Fruit fly (Drosophila melanogaster) whole organism, embryonic: ENCODE data around the gene atl.

Experiments used
- BEAF-32 ChIP-seq: fragments of 200-800 bp; sonication (Bioruptor generic); optimal IDR thresholded peaks from 3 replicates; lab custom pipeline; 2017; ENCODE audit warnings: missing biosample characterization, missing genetic modification characterization, mild to moderate bottlenecking, moderate library complexity, missing genetic modification reagents
- Bdp1 ChIP-seq: fragments of 200-800 bp; sonication (Bioruptor generic); optimal IDR thresholded peaks from 3 replicates; lab custom pipeline; 2016; ENCODE audit warnings: missing biosample characterization, missing genetic modification characterization
- CG11456 ChIP-seq: fragments of 200-800 bp; sonication (Bioruptor generic); IDR thresholded peaks from 3 replicates; pipeline ENCODE4 v1.3.6; 2022; ENCODE audit warnings: missing biosample characterization, missing genetic modification characterization
- CG1233 ChIP-seq: fragments of 200-800 bp; sonication (Bioruptor generic); optimal IDR thresholded peaks from 4 replicates; lab custom pipeline; 2018; ENCODE audit warnings: missing biosample characterization, mild to moderate bottlenecking, missing genetic modification characterization
- CG13296 ChIP-seq: fragments of 200-800 bp; sonication (Bioruptor generic); optimal IDR thresholded peaks from 3 replicates; lab custom pipeline; 2018; ENCODE audit warnings: missing biosample characterization, mild to moderate bottlenecking, missing genetic modification characterization
- CG13894 ChIP-seq: fragments of 200-800 bp; sonication (Bioruptor generic); optimal IDR thresholded peaks from 3 replicates; lab custom pipeline; 2018; ENCODE audit warnings: missing biosample characterization, mild to moderate bottlenecking, missing genetic modification characterization, moderate library complexity
- CG15696 ChIP-seq: fragments of 200-800 bp; sonication (Bioruptor generic); optimal IDR thresholded peaks from 2 replicates; lab custom pipeline; 2019; ENCODE audit warnings: missing biosample characterization, mild to moderate bottlenecking, missing genetic modification characterization, moderate library complexity
- CG16813 ChIP-seq: fragments of 200-800 bp; sonication (Bioruptor generic); IDR thresholded peaks from 3 replicates; pipeline ENCODE4 v1.3.6; 2022; ENCODE audit warnings: missing biosample characterization, missing genetic modification characterization; ENCODE audit not compliant: partially characterized antibody
- CG17568 ChIP-seq: fragments of 200-800 bp; sonication (Bioruptor generic); optimal IDR thresholded peaks from 2 replicates; lab custom pipeline; 2018; ENCODE audit warnings: missing biosample characterization, mild to moderate bottlenecking, missing genetic modification characterization, moderate library complexity
- CG2116 ChIP-seq: fragments of 200-800 bp; sonication (Bioruptor generic); optimal IDR thresholded peaks from 3 replicates; lab custom pipeline; 2018; ENCODE audit warnings: missing biosample characterization, mild to moderate bottlenecking, missing genetic modification characterization
- CG2199 ChIP-seq: fragments of 200-800 bp; sonication (Bioruptor generic); IDR thresholded peaks from 3 replicates; pipeline ENCODE4 v1.3.6; 2022; ENCODE audit warnings: missing biosample characterization, missing genetic modification characterization
- CG2678 ChIP-seq: fragments of 200-800 bp; sonication (Bioruptor generic); optimal IDR thresholded peaks from 3 replicates; lab custom pipeline; 2019; ENCODE audit warnings: missing biosample characterization, mild to moderate bottlenecking, missing genetic modification characterization, moderate library complexity
- CG4328 ChIP-seq: fragments of 200-800 bp; sonication (Bioruptor generic); optimal IDR thresholded peaks from 3 replicates; lab custom pipeline; 2017; ENCODE audit warnings: missing biosample characterization, missing genetic modification reagents, missing genetic modification characterization
- CG4404 ChIP-seq: fragments of 200-800 bp; sonication (Bioruptor generic); IDR thresholded peaks from 2 replicates; pipeline ENCODE4 v1.3.6; 2022; ENCODE audit warnings: missing biosample characterization, missing genetic modification characterization
- CG4424 ChIP-seq: fragments of 200-800 bp; sonication (Bioruptor generic); optimal IDR thresholded peaks from 3 replicates; lab custom pipeline; 2016; ENCODE audit warnings: missing biosample characterization, missing genetic modification characterization
- CG4707 ChIP-seq: fragments of 200-800 bp; sonication (Bioruptor generic); optimal IDR thresholded peaks from 2 replicates; lab custom pipeline; 2018; ENCODE audit warnings: missing biosample characterization, mild to moderate bottlenecking, missing genetic modification characterization, moderate library complexity
- CG5953 ChIP-seq: fragments of 200-800 bp; sonication (Bioruptor generic); IDR thresholded peaks from 2 replicates; pipeline ENCODE4 v1.3.6; 2022; ENCODE audit warnings: missing biosample characterization, missing genetic modification characterization
- CG6813 ChIP-seq: fragments of 200-800 bp; sonication (Bioruptor generic); optimal IDR thresholded peaks from 2 replicates; lab custom pipeline; 2017; ENCODE audit warnings: missing biosample characterization, missing genetic modification characterization, mild to moderate bottlenecking, moderate library complexity, missing genetic modification reagents
- CG7963 ChIP-seq: fragments of 200-800 bp; sonication (Bioruptor generic); IDR thresholded peaks from 3 replicates; pipeline ENCODE4 v1.3.6; 2022; ENCODE audit warnings: missing biosample characterization, missing genetic modification characterization; ENCODE audit not compliant: partially characterized antibody
- CG9609 ChIP-seq: fragments of 200-800 bp; sonication (Bioruptor generic); optimal IDR thresholded peaks from 3 replicates; lab custom pipeline; 2016; ENCODE audit warnings: missing biosample characterization, missing genetic modification characterization
- D19A ChIP-seq: fragments of 200-800 bp; optimal IDR thresholded peaks from 3 replicates; lab custom pipeline; 2019; ENCODE audit warnings: missing biosample characterization, mild to moderate bottlenecking, missing genetic modification characterization, moderate library complexity
- Dfd ChIP-seq, 2 experiments: fragments of >200 bp; optimal IDR thresholded peaks; 2 replicates each; lab custom pipeline; 2017; ENCODE audit warnings: missing biosample characterization in 2 of 2, missing genetic modification characterization in 2 of 2
- Doc2 ChIP-seq: fragments of 200-800 bp; sonication (Bioruptor generic); IDR thresholded peaks from 2 replicates; pipeline ENCODE4 v1.3.6; 2022; ENCODE audit warnings: missing biosample characterization, missing genetic modification characterization
- Drgx ChIP-seq: fragments of 200-800 bp; sonication (Bioruptor generic); IDR thresholded peaks from 2 replicates; pipeline ENCODE4 v1.3.6; 2022; ENCODE audit warnings: missing biosample characterization, missing genetic modification characterization
- E2f2 ChIP-seq: fragments of 200-800 bp; sonication (Bioruptor generic); IDR thresholded peaks from 2 replicates; pipeline ENCODE4 v1.3.6; 2022; ENCODE audit warnings: missing biosample characterization, missing genetic modification characterization
- Eip74EF ChIP-seq, 2 experiments: fragments of 200-800 bp in 1 of 2; fragments of >200 bp in 1 of 2; sonication (Bioruptor generic) in 1 of 2; optimal IDR thresholded peaks; 2 replicates each; lab custom pipeline; 2017 to 2019; ENCODE audit warnings: missing biosample characterization in 2 of 2, missing genetic modification characterization in 2 of 2, mild to moderate bottlenecking in 1 of 2, moderate library complexity in 1 of 2
- Fer1 ChIP-seq: fragments of 200-800 bp; sonication (Bioruptor generic); optimal IDR thresholded peaks from 2 replicates; lab custom pipeline; 2017; ENCODE audit warnings: missing biosample characterization, mild to moderate bottlenecking, missing genetic modification characterization
- Kr ChIP-seq: fragments of 200-800 bp; sonication (Bioruptor generic); optimal IDR thresholded peaks from 2 replicates; lab custom pipeline; 2017; ENCODE audit warnings: missing biosample characterization, mild to moderate bottlenecking, missing genetic modification characterization
- NK7.1 ChIP-seq: fragments of 200-800 bp; sonication (Bioruptor generic); optimal IDR thresholded peaks from 3 replicates; lab custom pipeline; 2016; ENCODE audit warnings: missing biosample characterization, missing genetic modification characterization
- Sin3A ChIP-seq: fragments of >200 bp; optimal IDR thresholded peaks from 2 replicates; lab custom pipeline; 2018
- Trl ChIP-seq, 3 experiments: fragments of >200 bp in 2 of 3; fragments of 200-800 bp in 1 of 3; sonication (Bioruptor generic) in 1 of 3; optimal IDR thresholded peaks; 2 replicates in 1 of 3; 3 replicates in 2 of 3; lab custom pipeline; 2016 to 2017; ENCODE audit warnings: missing biosample characterization in 1 of 3, missing genetic modification characterization in 1 of 3
- Xrp1 ChIP-seq: fragments of 200-800 bp; sonication (Bioruptor generic); IDR thresholded peaks from 2 replicates; pipeline ENCODE4 v1.3.6; 2022; ENCODE audit warnings: missing biosample characterization, missing genetic modification characterization
- ac ChIP-seq: fragments of 200-800 bp; sonication (Bioruptor generic); optimal IDR thresholded peaks from 3 replicates; lab custom pipeline; 2017; ENCODE audit warnings: missing biosample characterization, mild to moderate bottlenecking, missing genetic modification characterization
- ems ChIP-seq: fragments of 200-800 bp; sonication (Bioruptor generic); optimal IDR thresholded peaks from 3 replicates; lab custom pipeline; 2016; ENCODE audit warnings: missing biosample characterization, missing genetic modification characterization
- fd102C ChIP-seq: fragments of 200-800 bp; sonication (Bioruptor generic); optimal IDR thresholded peaks from 2 replicates; lab custom pipeline; 2018; ENCODE audit warnings: missing biosample characterization, mild to moderate bottlenecking, missing genetic modification characterization, moderate library complexity
- gem ChIP-seq: fragments of 200-800 bp; sonication (Bioruptor generic); optimal IDR thresholded peaks from 2 replicates; lab custom pipeline; 2019; ENCODE audit warnings: missing biosample characterization, mild to moderate bottlenecking, missing genetic modification characterization, moderate library complexity
- gsb ChIP-seq: fragments of 200-800 bp; sonication (Bioruptor generic); IDR thresholded peaks from 2 replicates; pipeline ENCODE4 v1.3.6; 2022; ENCODE audit warnings: missing biosample characterization, missing genetic modification characterization
- gsb-n ChIP-seq: fragments of 200-800 bp; sonication (Bioruptor generic); optimal IDR thresholded peaks from 3 replicates; lab custom pipeline; 2018; ENCODE audit warnings: missing biosample characterization, mild to moderate bottlenecking, missing genetic modification characterization
- kni ChIP-seq: fragments of 200-800 bp; sonication (Bioruptor generic); optimal IDR thresholded peaks from 3 replicates; lab custom pipeline; 2017; ENCODE audit warnings: mild to moderate bottlenecking, missing biosample characterization, missing genetic modification reagents, missing genetic modification characterization
- lilli ChIP-seq: fragments of 200-800 bp; sonication (Bioruptor generic); optimal IDR thresholded peaks from 3 replicates; lab custom pipeline; 2016; ENCODE audit warnings: missing biosample characterization, missing genetic modification characterization
- repo ChIP-seq: fragments of 200-800 bp; sonication (Bioruptor generic); optimal IDR thresholded peaks from 2 replicates; lab custom pipeline; 2016; ENCODE audit warnings: missing biosample characterization, missing genetic modification characterization
- schlank ChIP-seq: fragments of 200-800 bp; sonication (Bioruptor generic); optimal IDR thresholded peaks from 2 replicates; lab custom pipeline; 2018; ENCODE audit warnings: missing biosample characterization, mild to moderate bottlenecking, missing genetic modification characterization
- sd ChIP-seq: fragments of 200-800 bp; sonication (Bioruptor generic); optimal IDR thresholded peaks from 3 replicates; lab custom pipeline; 2018; ENCODE audit warnings: missing biosample characterization, mild to moderate bottlenecking, missing genetic modification characterization, moderate library complexity
- sens ChIP-seq: fragments of 200-800 bp; sonication (Bioruptor generic); peaks from one replicate; lab custom pipeline; 2016; ENCODE audit warnings: missing biosample characterization, missing genetic modification characterization
- sima ChIP-seq: fragments of 200-800 bp; sonication (Bioruptor generic); optimal IDR thresholded peaks from 2 replicates; lab custom pipeline; 2016; ENCODE audit warnings: missing biosample characterization, missing genetic modification characterization
- tna ChIP-seq: fragments of 200-800 bp; sonication (Bioruptor generic); IDR thresholded peaks from 2 replicates; pipeline ENCODE4 v1.3.6; 2022; ENCODE audit warnings: missing biosample characterization, missing genetic modification characterization; ENCODE audit not compliant: partially characterized antibody
- tup ChIP-seq: fragments of 200-800 bp; sonication (Bioruptor generic); optimal IDR thresholded peaks from 2 replicates; lab custom pipeline; 2016; ENCODE audit warnings: missing biosample characterization, mild to moderate bottlenecking, missing genetic modification characterization, moderate library complexity
- wdn ChIP-seq: fragments of 200-800 bp; sonication (Bioruptor generic); IDR thresholded peaks from 2 replicates; pipeline ENCODE4 v1.3.6; 2022; ENCODE audit warnings: missing biosample characterization, missing genetic modification characterization

atl gene

dm6 chr3R:24603399-24604131 is 21.9 kb upstream of the atl start (continued):
- no peak for TF ChIP-seq ems (GFP tag; lab: Kevin White, UChicago)
- peak; percentile 1 for TF ChIP-seq kni
- no peak for TF ChIP-seq Dfd (GFP tag; optimal IDR thresholded peaks at IDR 0.05; lab: Kevin White, UChicago)

dm6 chr3R:24604165-24604564 is 21.3 kb upstream of the atl start:
- TF ChIP-seq CG9609, result no peak
- TF ChIP-seq CG15696 (tag; lab: Kevin White, UChicago), result peak; percentile 9
- TF ChIP-seq fd102C (GFP tag; lab: Kevin White, UChicago), result peak; percentile 57
- no peak for TF ChIP-seq CG5953 (GFP tag; lab: Robert Waterston, UW)
- TF ChIP-seq CG1233 (GFP tag; lab: Kevin White, UChicago), result no peak
- no peak for TF ChIP-seq CG4404
- TF ChIP-seq CG4424 (GFP tag; lab: Kevin White, UChicago), result no peak
- no peak for TF ChIP-seq CG11456 (GFP tag; lab: Robert Waterston, UW)
- TF ChIP-seq BEAF-32 (GFP tag; lab: Kevin White, UChicago), result no peak
- no peak for TF ChIP-seq Drgx (GFP tag; lab: Robert Waterston, UW)
- no peak for TF ChIP-seq Trl (optimal IDR thresholded peaks at IDR 0.05; lab: Kevin White, UChicago)
- TF ChIP-seq Trl (GFP tag; optimal IDR thresholded peaks at IDR 0.05; lab: Kevin White, UChicago), result no peak
- no peak for TF ChIP-seq Fer1 (GFP tag; lab: Kevin White, UChicago)
- no peak for TF ChIP-seq CG7963 (GFP tag; lab: Robert Waterston, UW)
- peak; percentile 24 for TF ChIP-seq CG6813 (GFP tag; lab: Kevin White, UChicago)
- TF ChIP-seq wdn, result no peak
- 0 out of 2 replicates have a peak, but pooled peaks have one; percentile 8 for TF ChIP-seq E2f2 (GFP tag; lab: Robert Waterston, UW)
- no peak for TF ChIP-seq Sin3A (lab: Kevin White, UChicago)
- no peak for TF ChIP-seq CG16813 (GFP tag; lab: Robert Waterston, UW)
- TF ChIP-seq gem (tag; lab: Kevin White, UChicago), result no peak
- TF ChIP-seq schlank, result no peak
- TF ChIP-seq CG2116 (GFP tag; lab: Kevin White, UChicago), result no peak
- TF ChIP-seq gsb, result no peak
- no peak for TF ChIP-seq Doc2
- no peak for TF ChIP-seq NK7.1
- TF ChIP-seq gsb-n (tag; lab: Kevin White, UChicago), result no peak
- peak; percentile 61; the same call in 1 of the 3 replicates for TF ChIP-seq CG2199 (GFP tag; lab: Robert Waterston, UW)
- TF ChIP-seq CG13894 (tag; lab: Kevin White, UChicago), result no peak
- peak; percentile 61 for TF ChIP-seq sens (GFP tag; lab: Kevin White, UChicago)
- TF ChIP-seq CG4328 (GFP tag; lab: Kevin White, UChicago), result no peak
- TF ChIP-seq sima (GFP tag; lab: Kevin White, UChicago), result no peak
- TF ChIP-seq D19A (tag; lab: Kevin White, UChicago), result peak; percentile 9
- TF ChIP-seq CG17568, result no peak
- TF ChIP-seq lilli, result no peak
- no peak for TF ChIP-seq repo
- TF ChIP-seq Bdp1 (GFP tag; lab: Kevin White, UChicago), result no peak
- no peak for TF ChIP-seq CG4707 (GFP tag; lab: Kevin White, UChicago)
- TF ChIP-seq CG13296 (GFP tag; lab: Kevin White, UChicago), result no peak
- TF ChIP-seq ac (GFP tag; lab: Kevin White, UChicago), result peak; percentile 19
- no peak for TF ChIP-seq CG2678 (tag; lab: Kevin White, UChicago)
- TF ChIP-seq Xrp1 (GFP tag; lab: Robert Waterston, UW), result no peak
- TF ChIP-seq Kr (GFP tag; lab: Kevin White, UChicago), result no peak
- peak; percentile 81 for TF ChIP-seq sd (tag; lab: Kevin White, UChicago)
- no peak for TF ChIP-seq tna
- TF ChIP-seq Eip74EF (GFP tag; optimal IDR thresholded peaks at IDR 0.05; lab: Kevin White, UChicago), result no peak
- no peak for TF ChIP-seq tup (GFP tag; lab: Kevin White, UChicago)
- TF ChIP-seq ems (GFP tag; lab: Kevin White, UChicago), result no peak
